Fruit fly (Drosophila melanogaster): ENCODE data around the gene GstD6.
A peak's percentile ranks its signal among the peaks of the same experiment; 100 is the strongest.

The GstD6 gene

dm6 chr3R:12398620-12399247, 21.8 kb downstream of the GstD6 start, which contains the start of gene Cyp9f3 (continued):
- TF ChIP-seq lab (GFP tag; optimal IDR thresholded peaks at IDR 0.05) (peak; percentile 25), dmrt99B (tag; optimal IDR thresholded peaks at IDR 0.05) (no peak), mirr (GFP tag; optimal IDR thresholded peaks at IDR 0.05) (peak; percentile 69), bbx (GFP tag; IDR thresholded peaks at IDR 0.05; ENCODE audit: partially characterized antibody) (0 out of 2 replicates have a peak, but pooled peaks have one; percentile 9), Atf6 (GFP tag; IDR thresholded peaks at IDR 0.05) (0 out of 2 replicates have a peak, but pooled peaks have one; percentile 7), CG3838 (GFP tag; optimal IDR thresholded peaks at IDR 0.05) (peak; percentile 10), cg (GFP tag; optimal IDR thresholded peaks at IDR 0.05) (peak; percentile 40), CG18011 (GFP tag; optimal IDR thresholded peaks at IDR 0.05) (peak; percentile 9), CG10462 (GFP tag; optimal IDR thresholded peaks at IDR 0.05) (no peak), ftz-f1 (GFP tag; optimal IDR thresholded peaks at IDR 0.05) (peak; percentile 75), CG10274 (GFP tag; optimal IDR thresholded peaks at IDR 0.05) (peak; percentile 63), Dref (GFP tag; IDR thresholded peaks at IDR 0.05) (0 out of 2 replicates have a peak, but pooled peaks have one; percentile 10), CG9609 (GFP tag; optimal IDR thresholded peaks at IDR 0.05) (no peak), HmgZ (tag; optimal IDR thresholded peaks at IDR 0.05) (peak; percentile 13), CG10543 (GFP tag; optimal IDR thresholded peaks at IDR 0.05) (peak; percentile 79), CG42726 (GFP tag; IDR thresholded peaks at IDR 0.05; ENCODE audit: partially characterized antibody) (peak; percentile 46; the same call in 1 of the 2 replicates), CG3847 (GFP tag; IDR thresholded peaks at IDR 0.05) (no peak), exex (tag; optimal IDR thresholded peaks at IDR 0.05) (peak; percentile 53), amos (GFP tag; IDR thresholded peaks at IDR 0.05; ENCODE audit: partially characterized antibody) (peak; percentile 33; the same call in 1 of the 2 replicates), Pdp1 (GFP tag; optimal IDR thresholded peaks at IDR 0.05) (peak in 1 of 2 experiments; percentile 17), CG12071 (GFP tag; optimal IDR thresholded peaks at IDR 0.05) (peak; percentile 19), sens (GFP tag) (peak; percentile 1), CG4730 (GFP tag; IDR thresholded peaks at IDR 0.05) (no peak), az2 (GFP tag; optimal IDR thresholded peaks at IDR 0.05) (no peak), CG8359 (GFP tag; optimal IDR thresholded peaks at IDR 0.05; ENCODE audit: borderline replicate concordance) (no peak), gro (GFP tag; optimal IDR thresholded peaks at IDR 0.05) (peak; percentile 14), Ets65A (GFP tag) (peak; percentile 50), CG12744 (GFP tag; optimal IDR thresholded peaks at IDR 0.05) (no peak), CG34376 (GFP tag; optimal IDR thresholded peaks at IDR 0.05) (peak; percentile 96), CG3995 (GFP tag; optimal IDR thresholded peaks at IDR 0.05) (no peak)

dm6 chr3R:12401672-12402296, 24.9 kb downstream of the GstD6 start, which contains the start of gene DNAlig3:
Gene DNAlig3 (minus strand): TSS chr3R:12401839.
- no peak for TF ChIP-seq CG11723 (GFP tag; optimal IDR thresholded peaks at IDR 0.05)
- TF ChIP-seq vnd (GFP tag; IDR thresholded peaks at IDR 0.05; ENCODE audit: partially characterized antibody): no peak
- peak; percentile 45 for TF ChIP-seq CTCF (GFP tag; optimal IDR thresholded peaks at IDR 0.05)
- no peak for TF ChIP-seq CG14710 (tag; optimal IDR thresholded peaks at IDR 0.05)
- TF ChIP-seq pzg (GFP tag; optimal IDR thresholded peaks at IDR 0.05): peak; percentile 68
- TF ChIP-seq CG15269 (tag; optimal IDR thresholded peaks at IDR 0.05): no peak
- peak; percentile 25; the same call in 1 of the 2 replicates for TF ChIP-seq inv (GFP tag; IDR thresholded peaks at IDR 0.05; ENCODE audit: partially characterized antibody)
- TF ChIP-seq CG11247 (GFP tag; IDR thresholded peaks at IDR 0.05): no peak
- TF ChIP-seq sens (GFP tag): peak; percentile 32
- TF ChIP-seq unc-4 (GFP tag; IDR thresholded peaks at IDR 0.05; ENCODE audit: partially characterized antibody): peak; percentile 57
- no peak for TF ChIP-seq CG14441 (GFP tag; IDR thresholded peaks at IDR 0.05)
- peak; percentile 49; the same call in 1 of the 2 replicates for TF ChIP-seq Drgx (GFP tag; IDR thresholded peaks at IDR 0.05)
- no peak for TF ChIP-seq Xbp1 (GFP tag; optimal IDR thresholded peaks at IDR 0.05)
- peak; percentile 45; the same call in 1 of the 3 replicates for TF ChIP-seq CG16813 (GFP tag; IDR thresholded peaks at IDR 0.05; ENCODE audit: partially characterized antibody)
- TF ChIP-seq ci (GFP tag; IDR thresholded peaks at IDR 0.05): peak; percentile 49; the same call in 1 of the 3 replicates
- peak; percentile 63 for TF ChIP-seq bbx (GFP tag; IDR thresholded peaks at IDR 0.05; ENCODE audit: partially characterized antibody)
- no peak for TF ChIP-seq exex (tag; optimal IDR thresholded peaks at IDR 0.05)
- TF ChIP-seq HmgD (GFP tag; optimal IDR thresholded peaks at IDR 0.05): peak; percentile 8
- TF ChIP-seq Fer1 (GFP tag; optimal IDR thresholded peaks at IDR 0.05): peak; percentile 21
- peak; percentile 23 for TF ChIP-seq trem (tag; optimal IDR thresholded peaks at IDR 0.05)
- TF ChIP-seq Atf3 (GFP tag; optimal IDR thresholded peaks at IDR 0.05): no peak
